Worm (Caenorhabditis elegans) whole organism, L4 larva: Measurements from ENCODE around the gene damt-1.

Experiments used
- D1046.2 ChIP-seq: fragments of 200-800 bp; sonication (Bioruptor generic); IDR thresholded peaks from 2 replicates; pipeline ENCODE4 v1.3.6; 2022; ENCODE audit warnings: missing genetic modification characterization, missing compliant biosample characterization
- F10B5.3 ChIP-seq: sonication (generic microtip); optimal IDR thresholded peaks from 2 replicates; lab custom pipeline; 2016; ENCODE audit warnings: mild to moderate bottlenecking, missing genetic modification characterization, missing compliant biosample characterization
- F26F4.8 ChIP-seq: fragments of 200-800 bp; sonication (Bioruptor generic); conservative IDR thresholded peaks from 2 replicates; pipeline ENCODE4 v1.3.6; 2022; ENCODE audit warnings: missing genetic modification characterization, missing compliant biosample characterization
- F37D6.2 ChIP-seq: sonication (generic microtip); optimal IDR thresholded peaks from 2 replicates; lab custom pipeline; 2016; ENCODE audit warnings: mild to moderate bottlenecking, missing genetic modification characterization, missing compliant biosample characterization
- F44E2.7 ChIP-seq: fragments of 200-800 bp; sonication (Bioruptor generic); IDR thresholded peaks from 2 replicates; pipeline ENCODE4 v2.1.2; 2022; ENCODE audit warnings: missing genetic modification characterization, missing compliant biosample characterization
- F49E8.2 ChIP-seq: sonication (generic microtip); optimal IDR thresholded peaks from 2 replicates; lab custom pipeline; 2016; ENCODE audit warnings: missing compliant biosample characterization, mild to moderate bottlenecking, missing genetic modification characterization, borderline replicate concordance
- Y105C5A.15 ChIP-seq: fragments of 200-800 bp; sonication (Bioruptor generic); IDR thresholded peaks from 2 replicates; pipeline ENCODE4 v1.3.6; 2022; ENCODE audit warnings: missing genetic modification characterization, missing compliant biosample characterization
- aha-1 ChIP-seq: fragments of 150-350 bp; peaks from one replicate; lab custom pipeline; 2014; ENCODE audit warnings: missing biosample characterization, missing genetic modification characterization
- arid-1 ChIP-seq: fragments of 200-800 bp; sonication (Bioruptor generic); conservative IDR thresholded peaks from 2 replicates; pipeline ENCODE4 v1.3.6; 2022; ENCODE audit warnings: missing genetic modification reagents, missing genetic modification characterization, missing compliant biosample characterization
- ceh-28 ChIP-seq: fragments of 150-350 bp; optimal IDR thresholded peaks from 2 replicates; lab custom pipeline; 2014; ENCODE audit warnings: missing biosample characterization, missing genetic modification reagents, missing genetic modification characterization
- ceh-44 ChIP-seq: fragments of 200-800 bp; sonication (Bioruptor generic); IDR thresholded peaks from 2 replicates; pipeline ENCODE4 v1.3.6; 2022; ENCODE audit warnings: missing genetic modification reagents, missing genetic modification characterization, missing compliant biosample characterization
- ceh-82 ChIP-seq: sonication (generic microtip); optimal IDR thresholded peaks from 2 replicates; lab custom pipeline; 2017; ENCODE audit warnings: missing biosample characterization, missing genetic modification characterization
- daf-12 ChIP-seq: fragments of 150-350 bp; optimal IDR thresholded peaks from 2 replicates; lab custom pipeline; 2014; ENCODE audit warnings: missing biosample characterization, missing genetic modification reagents, missing genetic modification characterization
- daf-16 ChIP-seq, 3 experiments: sonication (generic microtip); optimal IDR thresholded peaks; 2 replicates each; lab custom pipeline; 2016 to 2017; ENCODE audit warnings: missing genetic modification characterization in 3 of 3, missing genetic modification reagents in 3 of 3, mild to moderate bottlenecking in 2 of 3, missing compliant biosample characterization in 2 of 3, missing biosample characterization in 1 of 3, moderate library complexity in 1 of 3
- daf-19 ChIP-seq: fragments of 200-800 bp; sonication (Bioruptor generic); conservative IDR thresholded peaks from 2 replicates; pipeline ENCODE4 v1.3.6; 2022; ENCODE audit warnings: missing genetic modification characterization, missing compliant biosample characterization
- daf-8 ChIP-seq: fragments of 200-800 bp; sonication (Bioruptor generic); IDR thresholded peaks from 2 replicates; pipeline ENCODE4 v1.3.6; 2022; ENCODE audit warnings: missing genetic modification characterization, missing compliant biosample characterization
- dpl-1 ChIP-seq: fragments of 150-350 bp; optimal IDR thresholded peaks from 2 replicates; lab custom pipeline; 2014; ENCODE audit warnings: missing biosample characterization, missing genetic modification reagents, missing genetic modification characterization
- dve-1 ChIP-seq: sonication (generic microtip); optimal IDR thresholded peaks from 2 replicates; lab custom pipeline; 2017; ENCODE audit warnings: antibody characterized with exemption, mild to moderate bottlenecking, missing genetic modification characterization, missing compliant biosample characterization; ENCODE audit not compliant: insufficient read depth
- egl-27 ChIP-seq: sonication (generic microtip); optimal IDR thresholded peaks from 3 replicates; lab custom pipeline; 2017; ENCODE audit warnings: missing biosample characterization, missing genetic modification reagents, missing genetic modification characterization
- fkh-10 ChIP-seq: fragments of 150-350 bp; optimal IDR thresholded peaks from 2 replicates; lab custom pipeline; 2014; ENCODE audit warnings: missing biosample characterization, missing genetic modification reagents, missing genetic modification characterization
- fos-1 ChIP-seq: fragments of 150-350 bp; optimal IDR thresholded peaks from 2 replicates; lab custom pipeline; 2014; ENCODE audit warnings: missing biosample characterization, missing genetic modification characterization
- hlh-30 ChIP-seq: sonication (generic microtip); optimal IDR thresholded peaks from 2 replicates; lab custom pipeline; 2017; ENCODE audit warnings: antibody characterized with exemption, mild to moderate bottlenecking, missing genetic modification characterization, missing compliant biosample characterization; ENCODE audit not compliant: insufficient read depth
- hmg-1.1 ChIP-seq: fragments of 200-800 bp; sonication (Bioruptor generic); IDR thresholded peaks from 2 replicates; pipeline ENCODE4 v1.3.6; 2022; ENCODE audit warnings: missing genetic modification reagents, missing genetic modification characterization, missing compliant biosample characterization
- jun-1 ChIP-seq: fragments of 150-350 bp; optimal IDR thresholded peaks from 2 replicates; lab custom pipeline; 2014; ENCODE audit warnings: missing biosample characterization, missing genetic modification reagents, missing genetic modification characterization
- lim-7 ChIP-seq: fragments of 200-800 bp; sonication (Bioruptor generic); IDR thresholded peaks from 2 replicates; pipeline ENCODE4 v1.3.6; 2022; ENCODE audit warnings: missing genetic modification characterization, missing compliant biosample characterization
- lin-15B ChIP-seq: fragments of 150-350 bp; sonication (generic microtip); optimal IDR thresholded peaks from 3 replicates; lab custom pipeline; 2014; ENCODE audit warnings: missing biosample characterization, missing genetic modification characterization
- lin-39 ChIP-seq: fragments of 150-350 bp; optimal IDR thresholded peaks from 2 replicates; lab custom pipeline; 2014; ENCODE audit warnings: missing biosample characterization, missing genetic modification reagents, missing genetic modification characterization
- lsy-2 ChIP-seq, 2 experiments: fragments of 150-350 bp in 1 of 2; sonication (generic microtip) in 1 of 2; optimal IDR thresholded peaks; 2 replicates each; lab custom pipeline; 2014 to 2017; ENCODE audit warnings: missing biosample characterization in 2 of 2, missing genetic modification characterization in 2 of 2
- madf-5 ChIP-seq, 2 experiments: fragments of 200-800 bp; sonication (Bioruptor generic); IDR thresholded peaks; 2 replicates each; pipeline ENCODE4 v1.3.6; 2022; ENCODE audit warnings: missing compliant biosample characterization in 2 of 2, missing genetic modification characterization in 2 of 2
- madf-9 ChIP-seq: fragments of 200-800 bp; sonication (Bioruptor generic); conservative IDR thresholded peaks from 2 replicates; pipeline ENCODE4 v1.3.6; 2022; ENCODE audit warnings: missing genetic modification reagents, missing genetic modification characterization, missing compliant biosample characterization
- mdl-1 ChIP-seq, 2 experiments: fragments of 150-350 bp in 1 of 2; sonication (generic microtip) in 1 of 2; optimal IDR thresholded peaks; 2 replicates each; lab custom pipeline; 2014 to 2017; ENCODE audit warnings: missing biosample characterization in 2 of 2, missing genetic modification characterization in 2 of 2
- mep-1 ChIP-seq: fragments of 150-350 bp; sonication (generic microtip); optimal IDR thresholded peaks from 3 replicates; lab custom pipeline; 2014; ENCODE audit warnings: missing biosample characterization, missing genetic modification characterization
- mes-2 ChIP-seq: sonication (generic microtip); optimal IDR thresholded peaks from 2 replicates; lab custom pipeline; 2016; ENCODE audit warnings: missing genotype, mild to moderate bottlenecking, missing genetic modification characterization, missing compliant biosample characterization; ENCODE audit not compliant: poor library complexity, severe bottlenecking
- mxl-3 ChIP-seq: fragments of 200-800 bp; sonication (Bioruptor generic); optimal IDR thresholded peaks from 2 replicates; lab custom pipeline; 2018; ENCODE audit warnings: mild to moderate bottlenecking, missing genetic modification characterization, missing compliant biosample characterization
- nhr-10 ChIP-seq: fragments of 150-350 bp; optimal IDR thresholded peaks from 2 replicates; lab custom pipeline; 2014; ENCODE audit warnings: missing biosample characterization, missing genetic modification characterization
- nhr-11 ChIP-seq: fragments of 150-350 bp; optimal IDR thresholded peaks from 2 replicates; lab custom pipeline; 2014; ENCODE audit warnings: missing biosample characterization, missing genetic modification characterization
- nhr-111 ChIP-seq: fragments of 200-800 bp; sonication (Bioruptor generic); optimal IDR thresholded peaks from 2 replicates; lab custom pipeline; 2018; ENCODE audit warnings: mild to moderate bottlenecking, missing genetic modification characterization, missing compliant biosample characterization
- nhr-41 ChIP-seq: fragments of 200-800 bp; sonication (Bioruptor generic); IDR thresholded peaks from 2 replicates; pipeline ENCODE4 v1.3.6; 2022; ENCODE audit warnings: missing genetic modification reagents, missing genetic modification characterization, missing compliant biosample characterization
- nhr-6 ChIP-seq: fragments of 150-350 bp; optimal IDR thresholded peaks from 2 replicates; lab custom pipeline; 2014; ENCODE audit warnings: missing biosample characterization, missing genetic modification characterization
- pha-4 ChIP-seq, 2 experiments: fragments of 150-350 bp in 1 of 2; fragments of 200-800 bp in 1 of 2; sonication (Bioruptor generic) in 1 of 2; IDR thresholded peaks in 1 of 2; optimal IDR thresholded peaks in 1 of 2; 2 replicates each; pipeline versions ENCODE4 v1.3.6 to Lab custom; 2014 to 2022; ENCODE audit warnings: missing genetic modification characterization in 2 of 2, missing genetic modification reagents in 2 of 2, missing biosample characterization in 1 of 2, missing compliant biosample characterization in 1 of 2
- php-3 ChIP-seq: fragments of 200-800 bp; sonication (Bioruptor generic); IDR thresholded peaks from 2 replicates; pipeline ENCODE4 v1.3.6; 2022; ENCODE audit warnings: missing genetic modification reagents, missing genetic modification characterization, missing compliant biosample characterization
- pqm-1 ChIP-seq: sonication (generic microtip); optimal IDR thresholded peaks from 2 replicates; lab custom pipeline; 2017; ENCODE audit warnings: missing biosample characterization, missing genetic modification characterization
- saeg-2 ChIP-seq: fragments of 200-800 bp; sonication (Bioruptor generic); IDR thresholded peaks from 2 replicates; pipeline ENCODE4 v1.3.6; 2022; ENCODE audit warnings: missing genetic modification reagents, missing genetic modification characterization, missing compliant biosample characterization
- sdz-12 ChIP-seq: fragments of 200-800 bp; sonication (Bioruptor generic); optimal IDR thresholded peaks from 2 replicates; lab custom pipeline; 2018; ENCODE audit warnings: mild to moderate bottlenecking, missing genetic modification characterization, missing compliant biosample characterization
- set-16 ChIP-seq: fragments of 200-800 bp; sonication (Bioruptor generic); IDR thresholded peaks from 2 replicates; pipeline ENCODE4 v1.3.6; 2022; ENCODE audit warnings: missing genetic modification reagents, missing genetic modification characterization, missing compliant biosample characterization
- skn-1 ChIP-seq: fragments of 150-350 bp; optimal IDR thresholded peaks from 2 replicates; lab custom pipeline; 2014; ENCODE audit warnings: missing biosample characterization, missing genetic modification characterization
- snpc-4 ChIP-seq: fragments of 150-350 bp; optimal IDR thresholded peaks from 2 replicates; lab custom pipeline; 2014; ENCODE audit warnings: missing biosample characterization, missing genetic modification characterization
- tra-1 ChIP-seq: fragments of 200-800 bp; sonication (Bioruptor generic); IDR thresholded peaks from 2 replicates; pipeline ENCODE4 v1.3.6; 2022; ENCODE audit warnings: missing genetic modification reagents, missing genetic modification characterization, missing compliant biosample characterization
- unc-62 ChIP-seq, 3 experiments: fragments of 150-350 bp in 1 of 3; sonication (generic microtip); optimal IDR thresholded peaks in 2 of 3; peaks in 1 of 3; 1 replicate in 1 of 3; 2 replicates in 2 of 3; lab custom pipeline; 2014 to 2017; ENCODE audit warnings: missing biosample characterization in 3 of 3, missing genetic modification characterization in 3 of 3, missing genetic modification reagents in 3 of 3, missing genotype in 1 of 3
- zag-1 ChIP-seq: fragments of 150-350 bp; optimal IDR thresholded peaks from 2 replicates; lab custom pipeline; 2014; ENCODE audit warnings: missing biosample characterization, missing genetic modification characterization
- zfp-3 ChIP-seq: fragments of 200-800 bp; sonication (Bioruptor generic); conservative IDR thresholded peaks from 2 replicates; pipeline ENCODE4 v1.3.6; 2022; ENCODE audit warnings: missing genetic modification reagents, missing genetic modification characterization, missing compliant biosample characterization

The damt-1 gene

DNA sequence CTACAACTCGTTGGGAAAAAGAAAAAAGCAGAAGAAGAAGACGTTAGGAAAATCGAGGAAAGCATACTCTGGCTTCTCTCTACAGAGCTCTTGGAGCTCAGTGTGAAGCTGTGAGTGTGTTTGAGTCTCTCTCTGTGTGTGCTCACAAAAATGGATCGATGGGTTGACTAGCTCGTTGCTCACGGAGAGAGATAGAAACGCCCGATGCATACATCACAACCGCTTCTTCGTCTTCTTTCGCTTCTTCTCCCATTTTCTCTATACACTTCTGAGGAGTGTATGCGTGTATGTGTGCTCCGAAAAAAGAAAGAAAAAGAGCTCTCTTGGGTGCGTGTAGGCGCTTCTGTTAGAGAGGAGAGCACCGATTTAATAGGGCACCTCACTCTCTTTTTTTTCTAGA is 5.1 kb downstream of the damt-1 start (continued):
- TF ChIP-seq lsy-2 (tag; optimal IDR thresholded peaks at IDR 0.05; lab: Kevin White, UChicago) = peak; percentile 70 to 71
- peak in 1 of 2 experiments; percentile 75 for TF ChIP-seq unc-62 (GFP tag; optimal IDR thresholded peaks at IDR 0.05 in 1 of 2; lab: Kevin White, UChicago)
- TF ChIP-seq unc-62 (tag; optimal IDR thresholded peaks at IDR 0.05; lab: Kevin White, UChicago) = no peak
- no peak for TF ChIP-seq zfp-3 (GFP tag; lab: Robert Waterston, UW)
- TF ChIP-seq hmg-1.1 (GFP tag; lab: Robert Waterston, UW) = peak; percentile 86
- TF ChIP-seq F44E2.7 (GFP tag; lab: Robert Waterston, UW) = no peak
- no peak for TF ChIP-seq ceh-44
- TF ChIP-seq mep-1 (tag; lab: Kevin White, UChicago) = peak; percentile 86
- TF ChIP-seq jun-1 (tag; lab: Kevin White, UChicago) = no peak
- peak; percentile 75 for TF ChIP-seq aha-1 (tag; lab: Kevin White, UChicago)
- TF ChIP-seq F37D6.2 (tag; lab: Kevin White, UChicago) = peak; percentile 61
- TF ChIP-seq nhr-111 (GFP tag; lab: Kevin White, UChicago) = no peak
- no peak for TF ChIP-seq lim-7
- no peak for TF ChIP-seq daf-12
- TF ChIP-seq snpc-4 (tag; lab: Kevin White, UChicago) = no peak
- TF ChIP-seq dve-1 (tag; lab: Kevin White, UChicago) = no peak
- TF ChIP-seq F10B5.3 (tag; lab: Kevin White, UChicago) = no peak
- no peak for TF ChIP-seq saeg-2 (GFP tag; lab: Robert Waterston, UW)
- peak in 1 of 2 experiments; percentile 47 for TF ChIP-seq mdl-1 (tag; optimal IDR thresholded peaks at IDR 0.05; lab: Kevin White, UChicago)
- no peak for TF ChIP-seq hlh-30 (tag; lab: Kevin White, UChicago)
- no peak for TF ChIP-seq arid-1 (GFP tag; lab: Robert Waterston, UW)
- no peak for TF ChIP-seq mxl-3 (GFP tag; lab: Kevin White, UChicago)
- no peak for TF ChIP-seq skn-1
- TF ChIP-seq daf-16 (GFP tag; optimal IDR thresholded peaks at IDR 0.05; lab: Kevin White, UChicago) = no peak
- no peak for TF ChIP-seq daf-16 (tag; optimal IDR thresholded peaks at IDR 0.05; lab: Kevin White, UChicago)
- no peak for TF ChIP-seq nhr-41 (GFP tag; lab: Robert Waterston, UW)
- TF ChIP-seq php-3 (GFP tag; lab: Robert Waterston, UW) = no peak
- no peak for TF ChIP-seq fos-1
- TF ChIP-seq lin-39 (tag; lab: Kevin White, UChicago) = no peak
- TF ChIP-seq ceh-82 = no peak
- peak; percentile 15 for TF ChIP-seq dpl-1
- no peak for TF ChIP-seq sdz-12
- TF ChIP-seq set-16 (GFP tag; lab: Robert Waterston, UW) = no peak
- peak; percentile 56; the same call in 1 of the 2 replicates for TF ChIP-seq daf-19 (GFP tag; lab: Robert Waterston, UW)
- TF ChIP-seq F49E8.2 (tag; lab: Kevin White, UChicago) = no peak
- TF ChIP-seq fkh-10 (GFP tag; lab: Kevin White, UChicago) = peak; percentile 84
- no peak for TF ChIP-seq nhr-10 (tag; lab: Kevin White, UChicago)
- TF ChIP-seq zag-1 = no peak
- no peak for TF ChIP-seq madf-5 (GFP tag; IDR thresholded peaks at IDR 0.05; lab: Robert Waterston, UW)
- TF ChIP-seq nhr-11 (tag; lab: Kevin White, UChicago) = peak; percentile 57
- TF ChIP-seq Y105C5A.15 = no peak
- no peak for TF ChIP-seq pha-4 (GFP tag; IDR thresholded peaks at IDR 0.05; lab: Robert Waterston, UW)
- TF ChIP-seq pha-4 (tag; optimal IDR thresholded peaks at IDR 0.05; lab: Kevin White, UChicago) = no peak
- no peak for TF ChIP-seq nhr-6 (tag; lab: Kevin White, UChicago)
- TF ChIP-seq madf-9 (GFP tag; lab: Robert Waterston, UW) = no peak
- peak; percentile 61 for TF ChIP-seq ceh-28 (tag; lab: Kevin White, UChicago)
- TF ChIP-seq pqm-1 = no peak
- TF ChIP-seq egl-27 = no peak
- no peak for TF ChIP-seq mes-2 (tag; lab: Kevin White, UChicago)
- no peak for TF ChIP-seq daf-8
- TF ChIP-seq F26F4.8 (GFP tag; lab: Robert Waterston, UW) = no peak
- no peak for TF ChIP-seq tra-1 (GFP tag; lab: Robert Waterston, UW)
- no peak for TF ChIP-seq lin-15B (tag; lab: Kevin White, UChicago)
- no peak for TF ChIP-seq D1046.2 (GFP tag; lab: Robert Waterston, UW)
